Fruit fly (Drosophila melanogaster) whole organism, embryonic: ENCODE measurements around the gene CG2875.

Source experiments
- Atf6 ChIP-seq: fragments of 200-800 bp; sonication (Bioruptor generic); IDR thresholded peaks from 2 replicates; pipeline ENCODE4 v1.3.6; 2022; ENCODE audit warnings: missing biosample characterization, missing genetic modification characterization
- BEAF-32 ChIP-seq: fragments of 200-800 bp; sonication (Bioruptor generic); optimal IDR thresholded peaks from 3 replicates; lab custom pipeline; 2017; ENCODE audit warnings: missing biosample characterization, missing genetic modification characterization, mild to moderate bottlenecking, moderate library complexity, missing genetic modification reagents
- Bteb2 ChIP-seq: fragments of 200-800 bp; sonication (Bioruptor generic); optimal IDR thresholded peaks from 2 replicates; lab custom pipeline; 2016; ENCODE audit warnings: missing biosample characterization, missing genetic modification characterization
- CG10209 ChIP-seq: fragments of 200-800 bp; sonication (Bioruptor generic); optimal IDR thresholded peaks from 3 replicates; lab custom pipeline; 2017; ENCODE audit warnings: missing biosample characterization, mild to moderate bottlenecking, missing genetic modification characterization, missing genetic modification reagents
- CG10321 ChIP-seq: fragments of 200-800 bp; sonication (Bioruptor generic); IDR thresholded peaks from 2 replicates; pipeline ENCODE4 v1.3.6; 2022; ENCODE audit warnings: missing biosample characterization, missing genetic modification characterization
- CG11696 ChIP-seq: fragments of 200-800 bp; sonication (Bioruptor generic); IDR thresholded peaks from 2 replicates; pipeline ENCODE4 v1.3.6; 2022; ENCODE audit warnings: missing biosample characterization, missing genetic modification characterization
- CG12219 ChIP-seq: fragments of 200-800 bp; sonication (Bioruptor generic); optimal IDR thresholded peaks from 3 replicates; lab custom pipeline; 2018; ENCODE audit warnings: missing biosample characterization, mild to moderate bottlenecking, missing genetic modification characterization
- CG13894 ChIP-seq: fragments of 200-800 bp; sonication (Bioruptor generic); optimal IDR thresholded peaks from 3 replicates; lab custom pipeline; 2018; ENCODE audit warnings: missing biosample characterization, mild to moderate bottlenecking, missing genetic modification characterization, moderate library complexity
- CG14050 ChIP-seq: fragments of 200-800 bp; sonication (Bioruptor generic); IDR thresholded peaks from 3 replicates; pipeline ENCODE4 v1.3.6; 2022; ENCODE audit warnings: missing biosample characterization, missing genetic modification characterization
- CG1529 ChIP-seq: fragments of 200-800 bp; sonication (Bioruptor generic); optimal IDR thresholded peaks from 3 replicates; lab custom pipeline; 2018; ENCODE audit warnings: missing biosample characterization, missing genetic modification characterization
- CG17328 ChIP-seq: fragments of 200-800 bp; sonication (Bioruptor generic); IDR thresholded peaks from 2 replicates; pipeline ENCODE4 v1.3.6; 2022; ENCODE audit warnings: missing biosample characterization, missing genetic modification characterization
- CG17359 ChIP-seq: fragments of 200-800 bp; sonication (Bioruptor generic); optimal IDR thresholded peaks from 3 replicates; lab custom pipeline; 2018; ENCODE audit warnings: missing biosample characterization, mild to moderate bottlenecking, missing genetic modification characterization, moderate library complexity
- CG2120 ChIP-seq: fragments of 200-800 bp; sonication (Bioruptor generic); optimal IDR thresholded peaks from 3 replicates; lab custom pipeline; 2016; ENCODE audit warnings: missing biosample characterization, missing genetic modification characterization
- CG2199 ChIP-seq: fragments of 200-800 bp; sonication (Bioruptor generic); IDR thresholded peaks from 3 replicates; pipeline ENCODE4 v1.3.6; 2022; ENCODE audit warnings: missing biosample characterization, missing genetic modification characterization
- CG2678 ChIP-seq: fragments of 200-800 bp; sonication (Bioruptor generic); optimal IDR thresholded peaks from 3 replicates; lab custom pipeline; 2019; ENCODE audit warnings: missing biosample characterization, mild to moderate bottlenecking, missing genetic modification characterization, moderate library complexity
- CG2875 ChIP-seq: fragments of 200-800 bp; sonication (Bioruptor generic); optimal IDR thresholded peaks from 2 replicates; lab custom pipeline; 2017; ENCODE audit warnings: missing biosample characterization, mild to moderate bottlenecking, missing genetic modification characterization, missing genetic modification reagents
- CG31388 ChIP-seq: fragments of 200-800 bp; sonication (Bioruptor generic); optimal IDR thresholded peaks from 2 replicates; lab custom pipeline; 2016; ENCODE audit warnings: missing biosample characterization, missing genetic modification characterization
- CG32532 ChIP-seq: fragments of 200-800 bp; sonication (Bioruptor generic); IDR thresholded peaks from 2 replicates; pipeline ENCODE4 v1.3.6; 2022; ENCODE audit warnings: missing biosample characterization, missing genetic modification characterization
- CG7556 ChIP-seq: fragments of 200-800 bp; sonication (Bioruptor generic); optimal IDR thresholded peaks from 2 replicates; lab custom pipeline; 2017; ENCODE audit warnings: missing biosample characterization, mild to moderate bottlenecking, missing genetic modification characterization
- CG9817 ChIP-seq: fragments of 200-800 bp; sonication (Bioruptor generic); optimal IDR thresholded peaks from 2 replicates; lab custom pipeline; 2018; ENCODE audit warnings: missing biosample characterization, mild to moderate bottlenecking, missing genetic modification characterization, moderate library complexity
- CG9932 ChIP-seq: fragments of 200-800 bp; sonication (Bioruptor generic); IDR thresholded peaks from 2 replicates; pipeline ENCODE4 v1.3.6; 2022; ENCODE audit warnings: missing biosample characterization, missing genetic modification characterization
- E2f1 ChIP-seq: fragments of 200-800 bp; sonication (Bioruptor generic); IDR thresholded peaks from 2 replicates; pipeline ENCODE4 v1.3.6; 2022; ENCODE audit warnings: missing biosample characterization, missing genetic modification characterization
- Gsc ChIP-seq: fragments of 200-800 bp; sonication (Bioruptor generic); IDR thresholded peaks from 2 replicates; pipeline ENCODE4 v1.3.6; 2022; ENCODE audit warnings: missing biosample characterization, missing genetic modification characterization
- H15 ChIP-seq: fragments of 200-800 bp; sonication (Bioruptor generic); IDR thresholded peaks from 3 replicates; pipeline ENCODE4 v1.3.6; 2022; ENCODE audit warnings: missing biosample characterization, missing genetic modification characterization
- HHEX ChIP-seq: fragments of 200-800 bp; sonication (Bioruptor generic); optimal IDR thresholded peaks from 3 replicates; lab custom pipeline; 2017; ENCODE audit warnings: missing biosample characterization, mild to moderate bottlenecking, missing genetic modification characterization, missing genetic modification reagents
- HLH54F ChIP-seq: fragments of 200-800 bp; sonication (Bioruptor generic); optimal IDR thresholded peaks from 3 replicates; lab custom pipeline; 2016; ENCODE audit warnings: missing biosample characterization, missing genetic modification characterization
- Hmr ChIP-seq: fragments of 200-800 bp; sonication (Bioruptor generic); optimal IDR thresholded peaks from 3 replicates; lab custom pipeline; 2017; ENCODE audit warnings: mild to moderate bottlenecking, missing biosample characterization, missing genetic modification reagents, missing genetic modification characterization
- Hr51 ChIP-seq, 2 experiments: fragments of 200-800 bp; sonication (Bioruptor generic); optimal IDR thresholded peaks; 2 replicates in 1 of 2; 3 replicates in 1 of 2; lab custom pipeline; 2016 to 2018; ENCODE audit warnings: missing biosample characterization in 2 of 2, missing genetic modification characterization in 2 of 2, mild to moderate bottlenecking in 1 of 2, moderate library complexity in 1 of 2
- Ptx1 ChIP-seq: fragments of 200-800 bp; sonication (Bioruptor generic); IDR thresholded peaks from 2 replicates; pipeline ENCODE4 v1.3.6; 2022; ENCODE audit warnings: missing biosample characterization, missing genetic modification characterization
- Sry-δ ChIP-seq: fragments of 200-800 bp; sonication (Bioruptor generic); optimal IDR thresholded peaks from 2 replicates; lab custom pipeline; 2016; ENCODE audit warnings: missing biosample characterization, missing genetic modification characterization
- bbx ChIP-seq: fragments of 200-800 bp; sonication (Bioruptor generic); IDR thresholded peaks from 2 replicates; pipeline ENCODE4 v1.3.6; 2022; ENCODE audit warnings: missing biosample characterization, missing genetic modification characterization; ENCODE audit not compliant: partially characterized antibody
- ci ChIP-seq: fragments of 200-800 bp; sonication (Bioruptor generic); IDR thresholded peaks from 3 replicates; pipeline ENCODE4 v1.3.6; 2022; ENCODE audit warnings: missing biosample characterization, missing genetic modification characterization
- dysf ChIP-seq: fragments of 200-800 bp; sonication (Bioruptor generic); IDR thresholded peaks from 3 replicates; pipeline ENCODE4 v1.3.6; 2022; ENCODE audit warnings: missing biosample characterization, missing genetic modification characterization
- gcm ChIP-seq: fragments of 200-800 bp; sonication (Bioruptor generic); optimal IDR thresholded peaks from 2 replicates; lab custom pipeline; 2019; ENCODE audit warnings: missing biosample characterization, mild to moderate bottlenecking, missing genetic modification characterization, moderate library complexity
- gcm2 ChIP-seq: fragments of 200-800 bp; sonication (Bioruptor generic); optimal IDR thresholded peaks from 2 replicates; lab custom pipeline; 2016; ENCODE audit warnings: missing biosample characterization, missing genetic modification characterization
- gem ChIP-seq: fragments of 200-800 bp; sonication (Bioruptor generic); optimal IDR thresholded peaks from 2 replicates; lab custom pipeline; 2019; ENCODE audit warnings: missing biosample characterization, mild to moderate bottlenecking, missing genetic modification characterization, moderate library complexity
- grau ChIP-seq: fragments of 200-800 bp; optimal IDR thresholded peaks from 3 replicates; lab custom pipeline; 2019; ENCODE audit warnings: missing biosample characterization, mild to moderate bottlenecking, missing genetic modification characterization, moderate library complexity
- pan ChIP-seq, 4 experiments: fragments of >200 bp in 3 of 4; fragments of 200-800 bp in 1 of 4; sonication (Bioruptor generic) in 1 of 4; optimal IDR thresholded peaks in 3 of 4; IDR thresholded peaks in 1 of 4; 2 replicates each; pipeline versions ENCODE4 v1.3.6 to Lab custom; 2017 to 2022; ENCODE audit warnings: missing biosample characterization in 2 of 4, missing genetic modification characterization in 2 of 4, mixed read lengths in 1 of 4
- pho ChIP-seq: fragments of 200-800 bp; sonication (Bioruptor generic); optimal IDR thresholded peaks from 2 replicates; lab custom pipeline; 2016; ENCODE audit warnings: missing biosample characterization, missing genetic modification characterization
- prd ChIP-seq, 3 experiments: fragments of >200 bp in 2 of 3; fragments of 200-800 bp in 1 of 3; sonication (Bioruptor generic) in 1 of 3; optimal IDR thresholded peaks in 2 of 3; IDR thresholded peaks in 1 of 3; 2 replicates in 2 of 3; 3 replicates in 1 of 3; pipeline versions ENCODE4 v1.3.6 to Lab custom; 2017 to 2022; ENCODE audit warnings: missing biosample characterization in 1 of 3, missing genetic modification characterization in 1 of 3
- row ChIP-seq: fragments of 200-800 bp; sonication (Bioruptor generic); IDR thresholded peaks from 3 replicates; pipeline ENCODE4 v1.3.6; 2022; ENCODE audit warnings: missing biosample characterization, missing genetic modification characterization
- sens ChIP-seq: fragments of 200-800 bp; sonication (Bioruptor generic); peaks from one replicate; lab custom pipeline; 2016; ENCODE audit warnings: missing biosample characterization, missing genetic modification characterization
- seq ChIP-seq: fragments of 200-800 bp; sonication (Bioruptor generic); IDR thresholded peaks from 2 replicates; pipeline ENCODE4 v1.3.6; 2022; ENCODE audit warnings: missing biosample characterization, missing genetic modification characterization
- slbo ChIP-seq: fragments of 200-800 bp; sonication (Bioruptor generic); IDR thresholded peaks from 2 replicates; pipeline ENCODE4 v1.3.6; 2022; ENCODE audit warnings: missing biosample characterization, missing genetic modification characterization
- tin ChIP-seq: fragments of 200-800 bp; sonication (Bioruptor generic); optimal IDR thresholded peaks from 3 replicates; lab custom pipeline; 2016; ENCODE audit warnings: missing biosample characterization, missing genetic modification characterization
- trem ChIP-seq: fragments of 200-800 bp; optimal IDR thresholded peaks from 3 replicates; lab custom pipeline; 2019; ENCODE audit warnings: missing biosample characterization, mild to moderate bottlenecking, missing genetic modification characterization, moderate library complexity
- unpg ChIP-seq: fragments of 200-800 bp; sonication (Bioruptor generic); optimal IDR thresholded peaks from 3 replicates; lab custom pipeline; 2018; ENCODE audit warnings: missing biosample characterization, mild to moderate bottlenecking, missing genetic modification characterization, moderate library complexity
- wek ChIP-seq: fragments of 200-800 bp; sonication (Bioruptor generic); optimal IDR thresholded peaks from 3 replicates; lab custom pipeline; 2018; ENCODE audit warnings: missing biosample characterization, mild to moderate bottlenecking, missing genetic modification characterization, moderate library complexity
- zfh2 ChIP-seq: fragments of 200-800 bp; sonication (Bioruptor generic); optimal IDR thresholded peaks from 2 replicates; lab custom pipeline; 2016; ENCODE audit warnings: missing biosample characterization, missing genetic modification characterization

CG2875 gene

dm6 chrX:3586278-3586677 is 12.9 kb upstream of the CG2875 start:
- TF ChIP-seq CG17328 (GFP tag; lab: Robert Waterston, UW) (no peak), CG10209 (GFP tag; lab: Kevin White, UChicago) (no peak), CG2199 (GFP tag; lab: Robert Waterston, UW) (no peak), gcm2 (GFP tag; lab: Kevin White, UChicago) (no peak), zfh2 (GFP tag; lab: Kevin White, UChicago) (no peak), CG31388 (no peak), H15 (GFP tag; lab: Robert Waterston, UW) (no peak), gcm (GFP tag; lab: Kevin White, UChicago) (no peak), wek (GFP tag; lab: Kevin White, UChicago) (no peak), Bteb2 (GFP tag; lab: Kevin White, UChicago) (no peak), HHEX (GFP tag; lab: Kevin White, UChicago) (no peak), CG12219 (GFP tag; lab: Kevin White, UChicago) (no peak), pan (optimal IDR thresholded peaks at IDR 0.05; lab: Kevin White, UChicago) (no peak), pan (GFP tag; optimal IDR thresholded peaks at IDR 0.05 in 1 of 2, IDR thresholded peaks at IDR 0.05 in 1 of 2) (no peak), CG1529 (GFP tag; lab: Kevin White, UChicago) (no peak), CG14050 (GFP tag; lab: Robert Waterston, UW) (no peak), Sry-δ (GFP tag; lab: Kevin White, UChicago) (no peak)

dm6 chrX:3581244-3581643 is 7.8 kb upstream of the CG2875 start:
- TF ChIP-seq trem (no peak), slbo (GFP tag; lab: Robert Waterston, UW) (peak; percentile 24; the same call in 1 of the 2 replicates), dysf (GFP tag; lab: Robert Waterston, UW) (0 out of 3 replicates have a peak, but pooled peaks have one; percentile 17), sens (peak; percentile 14), Gsc (no peak), ci (GFP tag; lab: Robert Waterston, UW) (0 out of 3 replicates have a peak, but pooled peaks have one; percentile 14), BEAF-32 (GFP tag; lab: Kevin White, UChicago) (no peak), HLH54F (no peak), prd (optimal IDR thresholded peaks at IDR 0.05; lab: Kevin White, UChicago) (no peak), prd (GFP tag; IDR thresholded peaks at IDR 0.05; lab: Robert Waterston, UW) (peak; percentile 50; the same call in 1 of the 3 replicates), CG9817 (tag; lab: Kevin White, UChicago) (peak; percentile 8), unpg (GFP tag; lab: Kevin White, UChicago) (peak; percentile 21), CG11696 (no peak), tin (GFP tag; lab: Kevin White, UChicago) (no peak), CG13894 (tag; lab: Kevin White, UChicago) (no peak), CG17359 (tag; lab: Kevin White, UChicago) (no peak), gem (tag; lab: Kevin White, UChicago) (peak; percentile 51), CG9932 (GFP tag; lab: Robert Waterston, UW) (peak; percentile 33; the same call in 1 of the 2 replicates), row (GFP tag; lab: Robert Waterston, UW) (peak; percentile 54), CG2120 (peak; percentile 34), Hmr (GFP tag; lab: Kevin White, UChicago) (peak; percentile 41), pho (GFP tag; lab: Kevin White, UChicago) (no peak), seq (GFP tag; lab: Robert Waterston, UW) (0 out of 2 replicates have a peak, but pooled peaks have one; percentile 39), Ptx1 (peak; percentile 16; the same call in 1 of the 2 replicates), CG7556 (GFP tag; lab: Kevin White, UChicago) (peak; percentile 25), Hr51 (GFP tag; optimal IDR thresholded peaks at IDR 0.05; lab: Kevin White, UChicago) (peak in 1 of 2 experiments; percentile 34), CG2678 (tag; lab: Kevin White, UChicago) (peak; percentile 19), CG10321 (GFP tag; lab: Robert Waterston, UW) (no peak), CG2875 (peak; percentile 13), CG32532 (peak; percentile 28; the same call in 1 of the 2 replicates), Atf6 (GFP tag; lab: Robert Waterston, UW) (no peak), grau (peak; percentile 32), bbx (GFP tag; lab: Robert Waterston, UW) (no peak), E2f1 (0 out of 2 replicates have a peak, but pooled peaks have one; percentile 13)
